Worm (Caenorhabditis elegans) whole organism, late embryonic: Measurements from ENCODE around the gene T05B4.8.

Experiments used
- F13H6.1 ChIP-seq: sonication (generic microtip); optimal IDR thresholded peaks from 2 replicates; lab custom pipeline; 2016; ENCODE audit warnings: missing genetic modification characterization, missing compliant biosample characterization
- K02D7.2 ChIP-seq: sonication (generic microtip); optimal IDR thresholded peaks from 2 replicates; lab custom pipeline; 2017; ENCODE audit warnings: mild to moderate bottlenecking, missing genetic modification characterization, missing compliant biosample characterization
- ahr-1 ChIP-seq: sonication (generic microtip); optimal IDR thresholded peaks from 2 replicates; lab custom pipeline; 2016; ENCODE audit warnings: missing genetic modification characterization, missing compliant biosample characterization
- ama-1 ChIP-seq: fragments of 150-350 bp; optimal IDR thresholded peaks from 2 replicates; lab custom pipeline; 2014
- ceh-19 ChIP-seq: fragments of 200-800 bp; sonication (Bioruptor generic); optimal IDR thresholded peaks from 2 replicates; lab custom pipeline; 2018; ENCODE audit warnings: mild to moderate bottlenecking, missing genetic modification characterization, missing compliant biosample characterization
- ceh-22 ChIP-seq: sonication (generic microtip); optimal IDR thresholded peaks from 2 replicates; lab custom pipeline; 2017; ENCODE audit warnings: missing biosample characterization, missing genetic modification characterization
- ceh-30 ChIP-seq: fragments of 150-350 bp; optimal IDR thresholded peaks from 2 replicates; lab custom pipeline; 2014; ENCODE audit warnings: missing biosample characterization, missing genetic modification characterization
- ceh-31 ChIP-seq: sonication (generic microtip); optimal IDR thresholded peaks from 2 replicates; lab custom pipeline; 2016; ENCODE audit warnings: missing genetic modification characterization, missing compliant biosample characterization
- ceh-34 ChIP-seq: sonication (generic microtip); optimal IDR thresholded peaks from 2 replicates; lab custom pipeline; 2016; ENCODE audit warnings: mild to moderate bottlenecking, missing genetic modification characterization, missing compliant biosample characterization
- ceh-48 ChIP-seq: sonication (generic microtip); optimal IDR thresholded peaks from 2 replicates; lab custom pipeline; 2016; ENCODE audit warnings: missing genetic modification characterization, inconsistent platforms, missing compliant biosample characterization
- ceh-6 ChIP-seq: fragments of 200-800 bp; sonication (Bioruptor generic); optimal IDR thresholded peaks from 2 replicates; lab custom pipeline; 2018; ENCODE audit warnings: mild to moderate bottlenecking, missing genetic modification characterization, missing compliant biosample characterization
- che-1 ChIP-seq: sonication (generic microtip); optimal IDR thresholded peaks from 2 replicates; lab custom pipeline; 2016; ENCODE audit warnings: mild to moderate bottlenecking, missing genetic modification characterization, missing compliant biosample characterization
- dve-1 ChIP-seq: sonication (generic microtip); optimal IDR thresholded peaks from 2 replicates; lab custom pipeline; 2017; ENCODE audit warnings: antibody characterized with exemption, mild to moderate bottlenecking, missing genetic modification characterization, missing compliant biosample characterization
- elt-2 ChIP-seq: sonication (generic microtip); optimal IDR thresholded peaks from 2 replicates; lab custom pipeline; 2016; ENCODE audit warnings: missing genetic modification reagents, missing genetic modification characterization, missing compliant biosample characterization
- elt-4 ChIP-seq: sonication (generic microtip); optimal IDR thresholded peaks from 2 replicates; lab custom pipeline; 2016; ENCODE audit warnings: missing genetic modification characterization, missing compliant biosample characterization
- eyg-1 ChIP-seq: sonication (generic microtip); optimal IDR thresholded peaks from 2 replicates; lab custom pipeline; 2016; ENCODE audit warnings: missing genotype, missing genetic modification characterization, missing compliant biosample characterization
- fkh-10 ChIP-seq: fragments of 150-350 bp; optimal IDR thresholded peaks from 2 replicates; lab custom pipeline; 2014; ENCODE audit warnings: missing biosample characterization, missing genetic modification reagents, missing genetic modification characterization
- gmeb-2 ChIP-seq: sonication (generic microtip); optimal IDR thresholded peaks from 2 replicates; lab custom pipeline; 2016; ENCODE audit warnings: missing genetic modification characterization, inconsistent platforms, missing compliant biosample characterization
- hlh-13 ChIP-seq: fragments of 200-800 bp; sonication (Bioruptor generic); optimal IDR thresholded peaks from 2 replicates; lab custom pipeline; 2018; ENCODE audit warnings: mild to moderate bottlenecking, missing genetic modification characterization, missing compliant biosample characterization
- hlh-6 ChIP-seq: sonication (generic microtip); optimal IDR thresholded peaks from 2 replicates; lab custom pipeline; 2016; ENCODE audit warnings: missing genotype, missing genetic modification characterization, missing compliant biosample characterization
- hlh-8 ChIP-seq: sonication (generic microtip); optimal IDR thresholded peaks from 2 replicates; lab custom pipeline; 2016; ENCODE audit warnings: missing genotype, missing genetic modification characterization, missing compliant biosample characterization
- lim-6 ChIP-seq: sonication (generic microtip); optimal IDR thresholded peaks from 2 replicates; lab custom pipeline; 2016; ENCODE audit warnings: missing genetic modification characterization, missing compliant biosample characterization
- lin-11 ChIP-seq: fragments of 200-800 bp; sonication (Bioruptor generic); optimal IDR thresholded peaks from 2 replicates; lab custom pipeline; 2018; ENCODE audit warnings: mild to moderate bottlenecking, missing genetic modification characterization, missing compliant biosample characterization
- mec-3 ChIP-seq: sonication (generic microtip); optimal IDR thresholded peaks from 2 replicates; lab custom pipeline; 2016; ENCODE audit warnings: borderline replicate concordance, missing genetic modification characterization, missing compliant biosample characterization
- nfya-1 ChIP-seq: sonication (generic microtip); optimal IDR thresholded peaks from 2 replicates; lab custom pipeline; 2017; ENCODE audit warnings: missing genetic modification characterization, mild to moderate bottlenecking, missing compliant biosample characterization, antibody characterized with exemption, moderate library complexity
- nhr-11 ChIP-seq: fragments of 150-350 bp; optimal IDR thresholded peaks from 2 replicates; lab custom pipeline; 2014; ENCODE audit warnings: missing biosample characterization, missing genetic modification characterization
- pag-3 ChIP-seq: sonication (generic microtip); optimal IDR thresholded peaks from 2 replicates; lab custom pipeline; 2016; ENCODE audit warnings: missing compliant biosample characterization, missing genetic modification characterization, borderline replicate concordance
- pat-9 ChIP-seq: fragments of 200-800 bp; sonication (Bioruptor generic); optimal IDR thresholded peaks from 2 replicates; lab custom pipeline; 2018; ENCODE audit warnings: mild to moderate bottlenecking, missing genetic modification characterization, moderate library complexity, missing compliant biosample characterization
- pax-1 ChIP-seq: fragments of 150-350 bp; optimal IDR thresholded peaks from 2 replicates; lab custom pipeline; 2014; ENCODE audit warnings: missing biosample characterization, missing genetic modification characterization
- pha-2 ChIP-seq: sonication (generic microtip); optimal IDR thresholded peaks from 2 replicates; lab custom pipeline; 2017; ENCODE audit warnings: mild to moderate bottlenecking, missing genetic modification characterization, missing compliant biosample characterization
- pros-1 ChIP-seq: fragments of 150-350 bp; optimal IDR thresholded peaks from 2 replicates; lab custom pipeline; 2014; ENCODE audit warnings: missing biosample characterization, missing genetic modification reagents, missing genetic modification characterization
- rnt-1 ChIP-seq: sonication (generic microtip); optimal IDR thresholded peaks from 2 replicates; lab custom pipeline; 2016; ENCODE audit warnings: missing genetic modification characterization, missing compliant biosample characterization
- sox-2 ChIP-seq: fragments of 200-800 bp; sonication (Bioruptor generic); IDR thresholded peaks from 2 replicates; pipeline ENCODE4 v1.3.6; 2022; ENCODE audit warnings: missing genetic modification reagents, missing genetic modification characterization, missing compliant biosample characterization
- syd-9 ChIP-seq: sonication (generic microtip); optimal IDR thresholded peaks from 2 replicates; lab custom pipeline; 2016; ENCODE audit warnings: mild to moderate bottlenecking, missing genetic modification characterization, moderate library complexity, missing compliant biosample characterization
- tbx-7 ChIP-seq: sonication (generic microtip); optimal IDR thresholded peaks from 2 replicates; lab custom pipeline; 2016; ENCODE audit warnings: missing genotype, missing genetic modification characterization, missing compliant biosample characterization
- ttx-3 ChIP-seq: sonication (generic microtip); optimal IDR thresholded peaks from 2 replicates; lab custom pipeline; 2016; ENCODE audit warnings: missing genetic modification reagents, missing genetic modification characterization, missing compliant biosample characterization
- unc-3 ChIP-seq, 2 experiments: fragments of 200-800 bp in 1 of 2; sonication (Bioruptor generic) in 1 of 2; sonication (generic microtip) in 1 of 2; conservative IDR thresholded peaks in 1 of 2; optimal IDR thresholded peaks in 1 of 2; 2 replicates each; pipeline versions ENCODE4 v1.3.6 to Lab custom; 2016 to 2022; ENCODE audit warnings: missing compliant biosample characterization in 2 of 2, missing genetic modification characterization in 2 of 2, missing genetic modification reagents in 1 of 2
- unc-42 ChIP-seq: sonication (generic microtip); optimal IDR thresholded peaks from 2 replicates; lab custom pipeline; 2016; ENCODE audit warnings: missing genotype, missing genetic modification characterization, missing compliant biosample characterization
- unc-86 ChIP-seq: sonication (generic microtip); optimal IDR thresholded peaks from 2 replicates; lab custom pipeline; 2016; ENCODE audit warnings: missing genetic modification characterization, missing compliant biosample characterization
- ztf-16 ChIP-seq: sonication (generic microtip); optimal IDR thresholded peaks from 2 replicates; lab custom pipeline; 2017; ENCODE audit warnings: missing genetic modification characterization, missing compliant biosample characterization

T05B4.8 gene

DNA sequence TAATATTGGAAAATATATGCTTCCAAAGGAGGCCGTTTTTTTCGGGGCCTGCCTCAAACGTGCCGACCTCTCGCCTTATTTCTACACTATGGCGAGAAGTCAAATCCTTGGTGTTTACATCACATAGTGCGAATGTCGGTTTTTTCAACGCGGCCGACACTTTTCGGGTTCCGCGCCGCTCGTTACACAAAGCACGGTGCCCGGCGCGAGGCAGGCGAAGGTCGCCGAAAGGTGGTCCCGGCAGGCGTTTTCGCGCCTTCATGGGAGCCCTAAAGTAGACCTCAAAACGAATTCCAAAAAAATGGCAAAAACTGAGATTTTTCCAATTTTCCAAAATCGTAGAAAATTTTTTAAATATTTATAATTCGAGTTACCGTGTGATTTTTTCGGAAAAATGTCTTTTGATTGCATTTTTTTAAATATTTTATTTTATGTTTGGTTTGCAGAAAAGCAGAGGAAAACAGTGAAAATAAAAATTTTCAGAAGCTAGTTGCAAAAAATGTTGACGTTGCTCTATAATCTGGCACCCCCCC, 9.6 kb upstream of the T05B4.8 start, which contains the start of gene T05B4.12:
TSS of gene T05B4.12 (minus strand) at position 483 of the 533 bp plus-strand sequence.
- no peak for TF ChIP-seq pax-1 (tag; lab: Kevin White, UChicago)
- no peak for TF ChIP-seq hlh-6 (tag; lab: Kevin White, UChicago)
- no peak for TF ChIP-seq elt-2 (tag; lab: Kevin White, UChicago)
- no peak for TF ChIP-seq pha-2 (tag; lab: Kevin White, UChicago)
- no peak for TF ChIP-seq nfya-1 (tag; lab: Kevin White, UChicago)
- TF ChIP-seq ceh-31: no peak
- TF ChIP-seq ceh-30 (tag; lab: Kevin White, UChicago): no peak
- no peak for TF ChIP-seq ceh-34

DNA sequence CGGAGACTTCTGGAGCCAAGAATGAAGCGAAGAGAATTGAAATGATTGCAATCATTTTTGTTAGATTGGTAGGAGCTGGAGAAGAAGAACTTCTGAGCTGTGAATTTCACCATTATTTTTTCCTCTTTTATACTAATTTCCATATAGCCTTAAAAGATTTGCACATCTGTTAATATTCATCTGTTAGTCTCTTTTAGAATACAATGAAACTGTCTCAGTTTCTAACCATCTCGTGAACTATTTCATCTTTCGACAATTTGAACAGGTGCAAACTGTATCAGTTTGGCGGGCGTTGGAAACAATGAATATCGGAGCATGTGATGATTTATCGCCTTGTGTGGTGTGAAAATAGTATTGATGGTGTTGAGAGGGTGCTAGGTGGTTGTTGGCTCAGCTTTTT, 6.4 kb upstream of the T05B4.8 start, which contains the start of gene phat-5:
TSS of gene phat-5 (minus strand) at position 101 of the 400 bp plus-strand sequence.
- TF ChIP-seq pros-1 (tag; lab: Kevin White, UChicago) (no peak), unc-86 (tag; lab: Kevin White, UChicago) (no peak), hlh-6 (tag; lab: Kevin White, UChicago) (no peak), elt-2 (tag; lab: Kevin White, UChicago) (no peak), tbx-7 (no peak), fkh-10 (no peak), ttx-3 (tag; lab: Kevin White, UChicago) (no peak), ceh-34 (no peak), ahr-1 (no peak), unc-42 (tag; lab: Kevin White, UChicago) (no peak), ceh-22 (no peak), gmeb-2 (tag; lab: Kevin White, UChicago) (no peak), ztf-16 (tag; lab: Kevin White, UChicago) (no peak), lin-11 (tag; lab: Kevin White, UChicago) (no peak)

DNA sequence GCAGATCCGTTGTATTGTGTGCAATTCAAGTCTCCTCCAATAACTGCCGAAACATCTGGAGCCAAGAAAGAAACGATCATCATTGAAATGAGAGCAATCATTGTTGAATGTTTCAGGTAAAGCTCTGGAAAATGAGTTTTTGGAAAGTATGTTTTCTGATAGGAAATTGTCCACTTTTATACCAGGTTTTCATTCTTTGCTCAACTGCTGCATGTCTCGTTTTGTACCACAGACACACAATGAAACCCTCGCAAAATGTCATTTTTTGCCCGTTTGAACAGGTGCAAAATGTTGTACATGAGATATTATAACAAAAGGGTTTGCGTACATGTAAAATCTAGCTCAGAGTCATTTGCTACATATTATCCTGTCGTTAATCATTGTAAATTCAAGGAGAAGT, 4.7 kb upstream of the T05B4.8 start, which contains the start of gene T05B4.10:
TSS of gene T05B4.10 (minus strand) at position 101 of the 400 bp plus-strand sequence.
- TF ChIP-seq elt-4 (tag; lab: Kevin White, UChicago) (no peak), ceh-48 (no peak), fkh-10 (no peak), syd-9 (tag; lab: Kevin White, UChicago) (no peak), unc-3 (GFP tag; conservative IDR thresholded peaks at IDR 0.05; lab: Robert Waterston, UW) (no peak), unc-3 (tag; optimal IDR thresholded peaks at IDR 0.05; lab: Kevin White, UChicago) (no peak), lin-11 (tag; lab: Kevin White, UChicago) (no peak), dve-1 (tag; lab: Kevin White, UChicago) (no peak), nhr-11 (no peak), hlh-13 (GFP tag; lab: Kevin White, UChicago) (no peak), ceh-34 (no peak), che-1 (tag; lab: Kevin White, UChicago) (no peak), eyg-1 (no peak), pag-3 (no peak), ahr-1 (no peak), hlh-8 (tag; lab: Kevin White, UChicago) (no peak), pat-9 (tag; lab: Kevin White, UChicago) (no peak), unc-42 (tag; lab: Kevin White, UChicago) (no peak), ceh-6 (GFP tag; lab: Kevin White, UChicago) (no peak), lim-6 (tag; lab: Kevin White, UChicago) (no peak), ceh-19 (GFP tag; lab: Kevin White, UChicago) (no peak)

DNA sequence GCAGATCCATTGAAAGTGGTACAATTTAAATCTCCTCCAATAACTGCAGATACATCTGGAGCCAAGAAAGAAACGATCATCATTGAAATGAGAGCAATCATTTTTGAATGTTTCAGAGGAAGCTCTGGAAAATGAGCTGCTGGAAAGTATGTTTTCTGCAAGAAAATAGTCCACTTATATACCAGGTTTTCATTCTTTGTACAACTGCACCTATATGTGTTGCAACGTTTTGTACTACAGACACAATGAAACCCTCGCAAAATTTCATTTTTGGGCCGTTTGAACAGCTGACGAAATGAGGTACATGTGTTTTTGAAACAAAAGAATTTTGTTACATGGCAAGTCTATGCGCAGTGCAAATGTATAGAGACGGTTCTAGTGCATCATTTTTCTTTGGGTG, 2.4 kb upstream of the T05B4.8 start, which contains the start of gene T05B4.9:
TSS of gene T05B4.9 (minus strand) at position 101 of the 400 bp plus-strand sequence.
- no peak for TF ChIP-seq pros-1 (tag; lab: Kevin White, UChicago)
- TF ChIP-seq F13H6.1 (tag; lab: Kevin White, UChicago): no peak
- no peak for TF ChIP-seq sox-2 (GFP tag; lab: Robert Waterston, UW)
- TF ChIP-seq ceh-31: no peak
- TF ChIP-seq K02D7.2 (tag; lab: Kevin White, UChicago): no peak
- TF ChIP-seq ceh-34: no peak
- no peak for TF ChIP-seq lin-11 (tag; lab: Kevin White, UChicago)
- no peak for TF ChIP-seq unc-86 (tag; lab: Kevin White, UChicago)
- TF ChIP-seq mec-3 (tag; lab: Kevin White, UChicago): no peak
- TF ChIP-seq rnt-1 (tag; lab: Kevin White, UChicago): no peak
- TF ChIP-seq ztf-16 (tag; lab: Kevin White, UChicago): no peak
- TF ChIP-seq hlh-8 (tag; lab: Kevin White, UChicago): no peak
- no peak for TF ChIP-seq ama-1
- no peak for TF ChIP-seq pha-2 (tag; lab: Kevin White, UChicago)
